Worm (Caenorhabditis elegans): Measurements from ENCODE around the gene sams-3.

Gene sams-3

ce11 chrIV:5896341-5896740, 47.9 kb downstream of the sams-3 start, which contains the start of gene pck-3:
Gene pck-3 (plus strand): TSS chrIV:5896641.
- TF ChIP-seq sdz-38 (tag; optimal IDR thresholded peaks at IDR 0.05) (no peak), sptf-2 (GFP tag; optimal IDR thresholded peaks at IDR 0.05) (no peak), F57A8.1 (GFP tag; optimal IDR thresholded peaks at IDR 0.05) (no peak), repo-1 (tag; optimal IDR thresholded peaks at IDR 0.05) (no peak)

Data from whole organism, young adult.